Fruit fly (Drosophila melanogaster) whole organism, pupa: ENCODE data around the gene SkpC.

Experiments
- CG10348 ChIP-seq: fragments of 200-800 bp; sonication (Bioruptor generic); IDR thresholded peaks from 2 replicates; pipeline ENCODE4 v1.3.6; 2022; ENCODE audit warnings: missing biosample characterization, missing genetic modification characterization
- CG12605 ChIP-seq: fragments of 200-800 bp; sonication (Bioruptor generic); IDR thresholded peaks from 2 replicates; pipeline ENCODE4 v1.3.6; 2022; ENCODE audit warnings: missing biosample characterization, missing genetic modification characterization
- CG13204 ChIP-seq: fragments of 200-800 bp; sonication (Bioruptor generic); optimal IDR thresholded peaks from 2 replicates; lab custom pipeline; 2018; ENCODE audit warnings: missing biosample characterization, mild to moderate bottlenecking, missing genetic modification characterization, moderate library complexity
- CG14655 ChIP-seq: fragments of 200-800 bp; sonication (Bioruptor generic); optimal IDR thresholded peaks from 3 replicates; lab custom pipeline; 2017; ENCODE audit warnings: mild to moderate bottlenecking, missing biosample characterization, missing genetic modification reagents, missing genetic modification characterization
- CG15710 ChIP-seq: fragments of 200-800 bp; sonication (Bioruptor generic); optimal IDR thresholded peaks from 2 replicates; lab custom pipeline; 2018; ENCODE audit warnings: missing biosample characterization, mild to moderate bottlenecking, missing genetic modification characterization, moderate library complexity
- CG17806 ChIP-seq: fragments of 200-800 bp; sonication (Bioruptor generic); optimal IDR thresholded peaks from 2 replicates; lab custom pipeline; 2018; ENCODE audit warnings: missing biosample characterization, mild to moderate bottlenecking, missing genetic modification characterization, moderate library complexity
- CG32121 ChIP-seq: fragments of 200-800 bp; sonication (Bioruptor generic); IDR thresholded peaks from 2 replicates; pipeline ENCODE4 v1.3.6; 2022; ENCODE audit warnings: missing biosample characterization, missing genetic modification characterization
- CG34367 ChIP-seq: fragments of 200-800 bp; sonication (Bioruptor generic); optimal IDR thresholded peaks from 2 replicates; lab custom pipeline; 2018; ENCODE audit warnings: missing biosample characterization, mild to moderate bottlenecking, missing genetic modification characterization
- CG4496 ChIP-seq: fragments of 200-800 bp; sonication (Bioruptor generic); IDR thresholded peaks from 3 replicates; pipeline ENCODE4 v1.3.6; 2022; ENCODE audit warnings: missing biosample characterization, missing genetic modification characterization
- CG8159 ChIP-seq: fragments of 200-800 bp; sonication (Bioruptor generic); optimal IDR thresholded peaks from 3 replicates; lab custom pipeline; 2018; ENCODE audit warnings: missing biosample characterization, mild to moderate bottlenecking, missing genetic modification characterization, moderate library complexity
- CG8301 ChIP-seq: fragments of 200-800 bp; sonication (Bioruptor generic); optimal IDR thresholded peaks from 2 replicates; lab custom pipeline; 2018; ENCODE audit warnings: missing biosample characterization, mild to moderate bottlenecking, missing genetic modification characterization
- CG9948 ChIP-seq: fragments of 200-800 bp; sonication (Bioruptor generic); optimal IDR thresholded peaks from 2 replicates; lab custom pipeline; 2018; ENCODE audit warnings: missing biosample characterization, mild to moderate bottlenecking, missing genetic modification characterization, moderate library complexity
- D1 ChIP-seq: fragments of 200-800 bp; sonication (Bioruptor generic); optimal IDR thresholded peaks from 2 replicates; lab custom pipeline; 2018; ENCODE audit warnings: missing biosample characterization, mild to moderate bottlenecking, missing genetic modification characterization, moderate library complexity
- EcR ChIP-seq: fragments of 200-800 bp; sonication (Bioruptor generic); optimal IDR thresholded peaks from 3 replicates; lab custom pipeline; 2019; ENCODE audit warnings: missing biosample characterization, missing genetic modification characterization, mild to moderate bottlenecking, moderate library complexity, missing genetic modification reagents
- Ets98B ChIP-seq: fragments of 200-800 bp; sonication (Bioruptor generic); IDR thresholded peaks from 2 replicates; pipeline ENCODE4 v1.3.6; 2022; ENCODE audit warnings: missing biosample characterization, missing genetic modification characterization
- Pif1A ChIP-seq: fragments of 200-800 bp; sonication (Bioruptor generic); optimal IDR thresholded peaks from 3 replicates; lab custom pipeline; 2016; ENCODE audit warnings: missing biosample characterization, missing genetic modification characterization
- Pif1B ChIP-seq: fragments of 200-800 bp; sonication (Bioruptor generic); optimal IDR thresholded peaks from 3 replicates; lab custom pipeline; 2016; ENCODE audit warnings: missing biosample characterization, missing genetic modification characterization
- Snoo ChIP-seq: fragments of 200-800 bp; sonication (Bioruptor generic); optimal IDR thresholded peaks from 3 replicates; lab custom pipeline; 2017; ENCODE audit warnings: missing biosample characterization, mild to moderate bottlenecking, missing genetic modification characterization, inconsistent platforms
- fd96Ca ChIP-seq: fragments of 200-800 bp; sonication (Bioruptor generic); IDR thresholded peaks from 3 replicates; pipeline ENCODE4 v1.3.6; 2022; ENCODE audit warnings: missing biosample characterization, missing genetic modification characterization
- gl ChIP-seq: fragments of 200-800 bp; sonication (Bioruptor generic); optimal IDR thresholded peaks from 2 replicates; lab custom pipeline; 2018; ENCODE audit warnings: missing biosample characterization, mild to moderate bottlenecking, missing genetic modification characterization
- rn ChIP-seq: fragments of 200-800 bp; sonication (Bioruptor generic); IDR thresholded peaks from 2 replicates; pipeline ENCODE4 v1.3.6; 2022; ENCODE audit warnings: missing biosample characterization, missing genetic modification characterization

SkpC gene

DNA sequence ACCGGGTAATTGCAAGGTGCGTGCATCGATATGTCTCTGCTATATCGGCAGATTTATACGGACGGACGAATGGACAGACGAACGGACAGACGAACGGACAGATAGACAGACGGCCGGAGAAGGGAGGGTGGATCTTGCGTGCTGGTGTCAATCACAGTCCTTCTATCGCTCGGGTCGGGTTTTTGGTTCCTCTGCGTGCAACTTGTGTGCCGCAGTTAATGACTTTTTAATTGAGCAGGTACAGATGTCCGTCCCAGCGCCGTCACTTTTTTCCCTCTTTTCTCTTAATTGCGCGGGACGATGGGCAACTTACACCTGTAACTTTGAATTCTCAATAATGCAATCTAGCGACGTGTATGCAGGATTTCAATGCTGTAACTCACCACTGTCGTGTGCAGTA, 29.0 kb upstream of the SkpC start:
- no peak for TF ChIP-seq CG10348 (GFP tag; lab: Robert Waterston, UW)
- TF ChIP-seq CG12605: no peak
- no peak for TF ChIP-seq gl
- TF ChIP-seq Snoo: no peak
- no peak for TF ChIP-seq rn
- TF ChIP-seq CG4496 (GFP tag; lab: Robert Waterston, UW): no peak
- TF ChIP-seq CG8159 (tag; lab: Kevin White, UChicago): no peak
- no peak for TF ChIP-seq CG17806 (tag; lab: Kevin White, UChicago)
- TF ChIP-seq D1 (tag; lab: Kevin White, UChicago): no peak
- no peak for TF ChIP-seq CG14655
- no peak for TF ChIP-seq fd96Ca
- no peak for TF ChIP-seq CG8301 (tag; lab: Kevin White, UChicago)
- no peak for TF ChIP-seq CG34367 (tag; lab: Kevin White, UChicago)
- TF ChIP-seq CG13204 (GFP tag; lab: Kevin White, UChicago): no peak
- no peak for TF ChIP-seq Pif1A (GFP tag; lab: Kevin White, UChicago)
- TF ChIP-seq Ets98B: no peak
- TF ChIP-seq CG15710 (tag; lab: Kevin White, UChicago): no peak
- no peak for TF ChIP-seq CG32121 (GFP tag; lab: Robert Waterston, UW)
- no peak for TF ChIP-seq CG9948 (tag; lab: Kevin White, UChicago)
- TF ChIP-seq, all 21 proteins: peak for 0

DNA sequence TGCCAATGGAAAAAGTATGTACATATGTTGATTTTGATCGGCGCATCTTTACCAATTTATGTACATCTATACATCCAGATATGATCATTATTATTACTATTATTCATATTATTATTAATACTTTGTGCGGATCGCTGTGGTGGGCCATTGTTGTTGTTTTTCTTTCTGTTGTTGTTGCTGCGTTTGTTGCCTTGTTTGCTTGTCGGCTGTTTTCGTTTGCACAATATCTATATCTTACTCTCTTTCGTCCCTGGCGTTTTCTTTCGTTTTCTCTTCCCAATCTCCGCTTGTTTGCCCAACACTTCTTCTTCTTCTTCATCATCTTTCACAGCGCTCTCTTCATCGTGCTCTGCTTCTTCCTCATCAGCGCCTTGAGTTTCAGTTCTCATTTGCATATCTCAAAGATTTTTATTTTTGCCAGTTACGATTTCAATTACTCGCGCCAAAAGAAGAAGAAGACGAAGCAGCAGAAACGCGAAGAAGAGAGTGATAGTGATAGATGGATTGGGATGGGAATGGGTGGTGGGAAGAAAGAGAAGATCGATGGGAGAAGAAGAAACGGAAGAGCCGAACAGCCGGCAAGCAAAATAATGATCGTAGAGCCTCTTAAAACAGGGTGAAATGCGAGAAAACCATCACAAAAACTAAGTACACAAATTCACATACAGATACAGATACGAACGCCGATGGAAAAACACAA, 27.8 kb upstream of the SkpC start:
- TF ChIP-seq CG4496 (GFP tag; lab: Robert Waterston, UW) (0 out of 3 replicates have a peak, but pooled peaks have one; percentile 21), CG17806 (tag; lab: Kevin White, UChicago) (no peak)

dm6 chrX:19788621-19788944, 27.3 kb upstream of the SkpC start:
- TF ChIP-seq CG14655 (no peak), CG12605 (no peak), CG8301 (tag; lab: Kevin White, UChicago) (no peak), CG32121 (GFP tag; lab: Robert Waterston, UW) (no peak), CG13204 (GFP tag; lab: Kevin White, UChicago) (no peak), Ets98B (no peak), CG17806 (tag; lab: Kevin White, UChicago) (no peak), EcR (no peak), CG4496 (GFP tag; lab: Robert Waterston, UW) (no peak), CG15710 (tag; lab: Kevin White, UChicago) (no peak), CG8159 (tag; lab: Kevin White, UChicago) (no peak), Pif1B (GFP tag; lab: Kevin White, UChicago) (no peak), fd96Ca (no peak)

dm6 chrX:19791832-19792231, 24.0 kb upstream of the SkpC start:
- TF ChIP-seq CG13204 (GFP tag; lab: Kevin White, UChicago): no peak
- TF ChIP-seq rn: no peak
- TF ChIP-seq Snoo: no peak
- no peak for TF ChIP-seq Pif1B (GFP tag; lab: Kevin White, UChicago)
- no peak for TF ChIP-seq CG8301 (tag; lab: Kevin White, UChicago)
- TF ChIP-seq Ets98B: no peak
- TF ChIP-seq CG34367 (tag; lab: Kevin White, UChicago): no peak
- no peak for TF ChIP-seq CG17806 (tag; lab: Kevin White, UChicago)
- TF ChIP-seq CG8159 (tag; lab: Kevin White, UChicago): no peak
- no peak for TF ChIP-seq CG15710 (tag; lab: Kevin White, UChicago)
- no peak for TF ChIP-seq CG10348 (GFP tag; lab: Robert Waterston, UW)
- TF ChIP-seq CG12605: no peak
- no peak for TF ChIP-seq EcR
- TF ChIP-seq D1 (tag; lab: Kevin White, UChicago): no peak
- TF ChIP-seq CG4496 (GFP tag; lab: Robert Waterston, UW): no peak
- TF ChIP-seq, all 21 proteins: peak for 0

DNA sequence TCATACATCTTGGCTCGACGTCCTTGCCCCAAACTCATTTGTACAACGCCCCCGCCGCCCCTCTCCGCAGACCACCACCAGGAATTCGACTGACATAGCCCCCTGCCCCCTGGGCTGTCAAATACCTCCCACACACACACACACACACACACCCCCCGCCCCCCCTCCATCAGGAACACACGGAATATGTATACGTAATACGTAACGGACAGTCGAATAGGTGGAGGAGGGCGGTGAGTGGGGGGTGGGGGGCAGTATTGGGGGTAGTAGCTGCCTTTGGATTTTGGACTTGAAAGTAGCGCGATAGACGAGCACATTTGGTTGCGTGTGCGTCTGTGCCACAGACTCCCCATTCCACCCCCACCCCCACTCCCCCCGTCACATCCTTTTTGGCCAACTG, 23.3 kb upstream of the SkpC start:
- TF ChIP-seq CG15710 (tag; lab: Kevin White, UChicago) (no peak), CG8159 (tag; lab: Kevin White, UChicago) (no peak), rn (no peak), fd96Ca (no peak), CG8301 (tag; lab: Kevin White, UChicago) (no peak), CG12605 (no peak), Pif1B (GFP tag; lab: Kevin White, UChicago) (no peak), CG34367 (tag; lab: Kevin White, UChicago) (no peak), gl (no peak), CG4496 (GFP tag; lab: Robert Waterston, UW) (no peak), Snoo (no peak), CG13204 (GFP tag; lab: Kevin White, UChicago) (no peak)

- no peak for TF ChIP-seq gl
Measured at dm6 chrX:19795808-19796207, 20.1 kb upstream of the SkpC start.

dm6 chrX:19806137-19806536, 9.7 kb upstream of the SkpC start:
- TF ChIP-seq D1 (tag; lab: Kevin White, UChicago) (no peak), Ets98B (no peak), CG14655 (no peak)
